Fruit fly (Drosophila melanogaster): ENCODE results near the gene Mi-2.
A peak's percentile ranks its signal among the peaks of the same experiment; 100 is the strongest.

Gene Mi-2

dm6 chr3L:19910054-19910414, at the start of gene Mi-2, which contains the start of gene Prp3 (continued):
- TF ChIP-seq Atf6 (GFP tag; IDR thresholded peaks at IDR 0.05) (no peak), Hmr (GFP tag; optimal IDR thresholded peaks at IDR 0.05) (no peak), CG15479 (GFP tag; optimal IDR thresholded peaks at IDR 0.05) (no peak), CG9727 (GFP tag; optimal IDR thresholded peaks at IDR 0.05) (no peak), Chrac-16 (GFP tag; optimal IDR thresholded peaks at IDR 0.05) (no peak), CHES-1-like (GFP tag; optimal IDR thresholded peaks at IDR 0.05) (peak; percentile 61), BEAF-32 (GFP tag; optimal IDR thresholded peaks at IDR 0.05) (peak; percentile 46), eve (GFP tag; optimal IDR thresholded peaks at IDR 0.05) (no peak), vfl (GFP tag; optimal IDR thresholded peaks at IDR 0.05) (no peak), CG30020 (tag; optimal IDR thresholded peaks at IDR 0.05) (peak; percentile 24), danr (GFP tag; IDR thresholded peaks at IDR 0.05) (no peak), MESR4 (GFP tag; optimal IDR thresholded peaks at IDR 0.05) (peak; percentile 81), CG13424 (tag; optimal IDR thresholded peaks at IDR 0.05) (no peak), Gsc (GFP tag; IDR thresholded peaks at IDR 0.05) (no peak), CG7928 (GFP tag; optimal IDR thresholded peaks at IDR 0.05) (peak; percentile 88), schlank (tag; optimal IDR thresholded peaks at IDR 0.05) (no peak), ato (GFP tag; IDR thresholded peaks at IDR 0.05; ENCODE audit: partially characterized antibody) (no peak), wek (GFP tag; optimal IDR thresholded peaks at IDR 0.05) (no peak), CG10431 (GFP tag; optimal IDR thresholded peaks at IDR 0.05) (no peak), NC2α (GFP tag; optimal IDR thresholded peaks at IDR 0.05) (no peak), CG4404 (GFP tag; IDR thresholded peaks at IDR 0.05) (no peak), ro (GFP tag; IDR thresholded peaks at IDR 0.05) (no peak), eyg (GFP tag; optimal IDR thresholded peaks at IDR 0.05) (no peak), CG6683 (GFP tag; optimal IDR thresholded peaks at IDR 0.05) (no peak), CG4617 (GFP tag; optimal IDR thresholded peaks at IDR 0.05; ENCODE audit: borderline replicate concordance) (peak; percentile 95), CG2116 (GFP tag; optimal IDR thresholded peaks at IDR 0.05) (peak; percentile 99), CG12219 (GFP tag; optimal IDR thresholded peaks at IDR 0.05) (no peak), Trl (optimal IDR thresholded peaks at IDR 0.05) (peak in 1 of 2 experiments; percentile 80), Trl (GFP tag; optimal IDR thresholded peaks at IDR 0.05) (peak; percentile 74), D19A (tag; optimal IDR thresholded peaks at IDR 0.05) (peak; percentile 80), hth (optimal IDR thresholded peaks at IDR 0.05) (no peak), CG12236 (GFP tag; optimal IDR thresholded peaks at IDR 0.05) (no peak), Stat92E (GFP tag; optimal IDR thresholded peaks at IDR 0.05) (peak in 1 of 3 experiments; percentile 93), gce (GFP tag; IDR thresholded peaks at IDR 0.05) (no peak), CG9609 (GFP tag; optimal IDR thresholded peaks at IDR 0.05) (no peak), CG12071 (GFP tag; optimal IDR thresholded peaks at IDR 0.05) (no peak), nom (GFP tag; optimal IDR thresholded peaks at IDR 0.05) (peak; percentile 70), bigmax (GFP tag; optimal IDR thresholded peaks at IDR 0.05) (no peak), CG18476 (GFP tag; optimal IDR thresholded peaks at IDR 0.05) (no peak), gro (GFP tag; optimal IDR thresholded peaks at IDR 0.05) (peak; percentile 21), CG7271 (tag; optimal IDR thresholded peaks at IDR 0.05) (no peak), crol (GFP tag; IDR thresholded peaks at IDR 0.05) (no peak), CG14860 (GFP tag; IDR thresholded peaks at IDR 0.05; ENCODE audit: partially characterized antibody) (no peak), CG12299 (tag; optimal IDR thresholded peaks at IDR 0.05) (peak; percentile 69), Rx (GFP tag; IDR thresholded peaks at IDR 0.05) (no peak), ftz-f1 (GFP tag; optimal IDR thresholded peaks at IDR 0.05) (peak; percentile 93), zfh2 (GFP tag; optimal IDR thresholded peaks at IDR 0.05) (no peak), CG8388 (GFP tag; optimal IDR thresholded peaks at IDR 0.05) (no peak), gsb-n (tag; optimal IDR thresholded peaks at IDR 0.05) (no peak), CG9797 (GFP tag; optimal IDR thresholded peaks at IDR 0.05) (peak; percentile 86), CG11504 (tag; optimal IDR thresholded peaks at IDR 0.05) (no peak)

Measured in whole organism, embryonic.